Fruit fly (Drosophila melanogaster) whole organism, embryonic: ENCODE data around the gene IFT54.

ENCODE experiments used
- CG10462 ChIP-seq: fragments of 200-800 bp; sonication (Bioruptor generic); optimal IDR thresholded peaks from 2 replicates; lab custom pipeline; 2016; ENCODE audit warnings: missing biosample characterization, missing genetic modification characterization
- CG10654 ChIP-seq: fragments of 200-800 bp; sonication (Bioruptor generic); optimal IDR thresholded peaks from 2 replicates; lab custom pipeline; 2016; ENCODE audit warnings: missing biosample characterization, missing genetic modification characterization
- CG11398 ChIP-seq: fragments of 200-800 bp; sonication (Bioruptor generic); optimal IDR thresholded peaks from 2 replicates; lab custom pipeline; 2016; ENCODE audit warnings: missing biosample characterization, missing genetic modification characterization
- CG12942 ChIP-seq: fragments of 200-800 bp; sonication (Bioruptor generic); optimal IDR thresholded peaks from 3 replicates; lab custom pipeline; 2016; ENCODE audit warnings: missing biosample characterization, missing genetic modification characterization
- CG15011 ChIP-seq: fragments of 200-800 bp; sonication (Bioruptor generic); optimal IDR thresholded peaks from 3 replicates; lab custom pipeline; 2018; ENCODE audit warnings: missing biosample characterization, mild to moderate bottlenecking, missing genetic modification characterization
- CG1529 ChIP-seq: fragments of 200-800 bp; sonication (Bioruptor generic); optimal IDR thresholded peaks from 3 replicates; lab custom pipeline; 2018; ENCODE audit warnings: missing biosample characterization, missing genetic modification characterization
- CG17802 ChIP-seq: fragments of 200-800 bp; sonication (Bioruptor generic); optimal IDR thresholded peaks from 2 replicates; lab custom pipeline; 2018; ENCODE audit warnings: missing biosample characterization, mild to moderate bottlenecking, missing genetic modification characterization, moderate library complexity
- CG18599 ChIP-seq: fragments of 200-800 bp; sonication (Bioruptor generic); optimal IDR thresholded peaks from 3 replicates; lab custom pipeline; 2017; ENCODE audit warnings: missing biosample characterization, missing genetic modification characterization, mild to moderate bottlenecking, moderate library complexity, missing genetic modification reagents
- CG3838 ChIP-seq: fragments of 200-800 bp; sonication (Bioruptor generic); optimal IDR thresholded peaks from 3 replicates; lab custom pipeline; 2016; ENCODE audit warnings: missing biosample characterization, missing genetic modification characterization
- CG4404 ChIP-seq: fragments of 200-800 bp; sonication (Bioruptor generic); IDR thresholded peaks from 2 replicates; pipeline ENCODE4 v1.3.6; 2022; ENCODE audit warnings: missing biosample characterization, missing genetic modification characterization
- CG6254 ChIP-seq: fragments of 200-800 bp; sonication (Bioruptor generic); optimal IDR thresholded peaks from 3 replicates; lab custom pipeline; 2017; ENCODE audit warnings: mild to moderate bottlenecking, missing biosample characterization, missing genetic modification reagents, missing genetic modification characterization
- CG6854 ChIP-seq: fragments of 200-800 bp; sonication (Bioruptor generic); optimal IDR thresholded peaks from 3 replicates; lab custom pipeline; 2017; ENCODE audit warnings: missing biosample characterization, mild to moderate bottlenecking, missing genetic modification characterization
- CG7271 ChIP-seq: fragments of 200-800 bp; sonication (Bioruptor generic); optimal IDR thresholded peaks from 2 replicates; lab custom pipeline; 2018; ENCODE audit warnings: missing biosample characterization, mild to moderate bottlenecking, missing genetic modification characterization, moderate library complexity
- CG7928 ChIP-seq: fragments of 200-800 bp; sonication (Bioruptor generic); optimal IDR thresholded peaks from 2 replicates; lab custom pipeline; 2017; ENCODE audit warnings: missing biosample characterization, mild to moderate bottlenecking, missing genetic modification characterization
- CG7987 ChIP-seq: fragments of 200-800 bp; sonication (Bioruptor generic); optimal IDR thresholded peaks from 2 replicates; lab custom pipeline; 2018; ENCODE audit warnings: missing biosample characterization, mild to moderate bottlenecking, missing genetic modification characterization, moderate library complexity
- Camta ChIP-seq: fragments of 200-800 bp; sonication (Bioruptor generic); optimal IDR thresholded peaks from 2 replicates; lab custom pipeline; 2016; ENCODE audit warnings: missing biosample characterization, missing genetic modification characterization
- Chrac-16 ChIP-seq: fragments of 200-800 bp; sonication (Bioruptor generic); optimal IDR thresholded peaks from 3 replicates; lab custom pipeline; 2016; ENCODE audit warnings: missing biosample characterization, missing genetic modification characterization
- Dip2 ChIP-seq: fragments of 200-800 bp; sonication (Bioruptor generic); IDR thresholded peaks from 2 replicates; pipeline ENCODE4 v1.3.6; 2022; ENCODE audit warnings: missing biosample characterization, missing genetic modification characterization
- Doc2 ChIP-seq: fragments of 200-800 bp; sonication (Bioruptor generic); IDR thresholded peaks from 2 replicates; pipeline ENCODE4 v1.3.6; 2022; ENCODE audit warnings: missing biosample characterization, missing genetic modification characterization
- E2f2 ChIP-seq: fragments of 200-800 bp; sonication (Bioruptor generic); IDR thresholded peaks from 2 replicates; pipeline ENCODE4 v1.3.6; 2022; ENCODE audit warnings: missing biosample characterization, missing genetic modification characterization
- Fer3 ChIP-seq: fragments of 200-800 bp; sonication (Bioruptor generic); optimal IDR thresholded peaks from 2 replicates; lab custom pipeline; 2018; ENCODE audit warnings: missing biosample characterization, mild to moderate bottlenecking, missing genetic modification characterization, moderate library complexity
- HLHmδ ChIP-seq: fragments of 200-800 bp; sonication (Bioruptor generic); optimal IDR thresholded peaks from 2 replicates; lab custom pipeline; 2018; ENCODE audit warnings: missing biosample characterization, mild to moderate bottlenecking, missing genetic modification characterization, moderate library complexity
- Lim3 ChIP-seq: fragments of 200-800 bp; sonication (Bioruptor generic); IDR thresholded peaks from 2 replicates; pipeline ENCODE4 v1.3.6; 2022; ENCODE audit warnings: missing biosample characterization, missing genetic modification characterization
- Lpt ChIP-seq: fragments of >200 bp; optimal IDR thresholded peaks from 2 replicates; lab custom pipeline; 2018; ENCODE audit warnings: missing biosample characterization, missing genetic modification characterization
- Mad ChIP-seq: fragments of 200-800 bp; sonication (Bioruptor generic); optimal IDR thresholded peaks from 2 replicates; lab custom pipeline; 2016; ENCODE audit warnings: missing biosample characterization, missing genetic modification characterization
- NFAT ChIP-seq: fragments of 200-800 bp; sonication (Bioruptor generic); IDR thresholded peaks from 2 replicates; pipeline ENCODE4 v1.3.6; 2022; ENCODE audit warnings: missing biosample characterization, missing genetic modification characterization
- NK7.1 ChIP-seq: fragments of 200-800 bp; sonication (Bioruptor generic); optimal IDR thresholded peaks from 3 replicates; lab custom pipeline; 2016; ENCODE audit warnings: missing biosample characterization, missing genetic modification characterization
- Scr ChIP-seq: fragments of 200-800 bp; sonication (Bioruptor generic); IDR thresholded peaks from 2 replicates; pipeline ENCODE4 v1.3.6; 2022; ENCODE audit warnings: missing biosample characterization, missing genetic modification characterization; ENCODE audit not compliant: partially characterized antibody
- Sry-β ChIP-seq: fragments of 200-800 bp; sonication (Bioruptor generic); optimal IDR thresholded peaks from 2 replicates; lab custom pipeline; 2018; ENCODE audit warnings: missing biosample characterization, mild to moderate bottlenecking, missing genetic modification characterization, moderate library complexity
- TFAM ChIP-seq: fragments of 200-800 bp; sonication (Bioruptor generic); optimal IDR thresholded peaks from 2 replicates; lab custom pipeline; 2017; ENCODE audit warnings: missing biosample characterization, missing genetic modification characterization, inconsistent platforms
- btn ChIP-seq: fragments of 200-800 bp; sonication (Bioruptor generic); optimal IDR thresholded peaks from 2 replicates; lab custom pipeline; 2016; ENCODE audit warnings: missing biosample characterization, missing genetic modification characterization
- ci ChIP-seq: fragments of 200-800 bp; sonication (Bioruptor generic); IDR thresholded peaks from 3 replicates; pipeline ENCODE4 v1.3.6; 2022; ENCODE audit warnings: missing biosample characterization, missing genetic modification characterization
- crc ChIP-seq: fragments of 200-800 bp; sonication (Bioruptor generic); optimal IDR thresholded peaks from 2 replicates; lab custom pipeline; 2016; ENCODE audit warnings: missing biosample characterization, missing genetic modification characterization
- da ChIP-seq: fragments of 200-800 bp; sonication (Bioruptor generic); optimal IDR thresholded peaks from 2 replicates; lab custom pipeline; 2016; ENCODE audit warnings: missing biosample characterization, missing genetic modification characterization
- danr ChIP-seq: fragments of 200-800 bp; sonication (Bioruptor generic); IDR thresholded peaks from 2 replicates; pipeline ENCODE4 v1.3.6; 2022; ENCODE audit warnings: missing biosample characterization, missing genetic modification characterization
- dati ChIP-seq: fragments of 200-800 bp; sonication (Bioruptor generic); IDR thresholded peaks from 2 replicates; pipeline ENCODE4 v1.3.6; 2022; ENCODE audit warnings: missing biosample characterization, missing genetic modification characterization
- emc ChIP-seq: fragments of 200-800 bp; sonication (Bioruptor generic); optimal IDR thresholded peaks from 2 replicates; lab custom pipeline; 2016; ENCODE audit warnings: missing biosample characterization, missing genetic modification characterization
- esg ChIP-seq: fragments of 200-800 bp; sonication (Bioruptor generic); conservative IDR thresholded peaks from 2 replicates; pipeline ENCODE4 v1.3.6; 2022; ENCODE audit warnings: missing biosample characterization, missing genetic modification characterization
- fd102C ChIP-seq: fragments of 200-800 bp; sonication (Bioruptor generic); optimal IDR thresholded peaks from 2 replicates; lab custom pipeline; 2018; ENCODE audit warnings: missing biosample characterization, mild to moderate bottlenecking, missing genetic modification characterization, moderate library complexity
- fru ChIP-seq: fragments of >200 bp; optimal IDR thresholded peaks from 2 replicates; lab custom pipeline; 2017
- gfzf ChIP-seq: fragments of 200-800 bp; sonication (Bioruptor generic); optimal IDR thresholded peaks from 2 replicates; lab custom pipeline; 2016; ENCODE audit warnings: missing biosample characterization, mild to moderate bottlenecking, missing genetic modification characterization, moderate library complexity
- kah ChIP-seq: fragments of 200-800 bp; sonication (Bioruptor generic); optimal IDR thresholded peaks from 2 replicates; lab custom pipeline; 2018; ENCODE audit warnings: missing biosample characterization, mild to moderate bottlenecking, missing genetic modification characterization
- mam ChIP-seq: fragments of 200-800 bp; sonication (Bioruptor generic); optimal IDR thresholded peaks from 3 replicates; lab custom pipeline; 2016; ENCODE audit warnings: missing biosample characterization, missing genetic modification characterization
- mirr ChIP-seq: fragments of 200-800 bp; sonication (Bioruptor generic); optimal IDR thresholded peaks from 3 replicates; lab custom pipeline; 2018; ENCODE audit warnings: missing biosample characterization, mild to moderate bottlenecking, missing genetic modification characterization
- mld ChIP-seq: fragments of 200-800 bp; sonication (Bioruptor generic); IDR thresholded peaks from 3 replicates; pipeline ENCODE4 v1.3.6; 2022; ENCODE audit warnings: missing biosample characterization, missing genetic modification characterization; ENCODE audit not compliant: partially characterized antibody
- psq ChIP-seq: fragments of 200-800 bp; sonication (Bioruptor generic); optimal IDR thresholded peaks from 2 replicates; lab custom pipeline; 2017; ENCODE audit warnings: missing biosample characterization, missing genetic modification characterization
- salm ChIP-seq: fragments of 200-800 bp; sonication (Bioruptor generic); optimal IDR thresholded peaks from 2 replicates; lab custom pipeline; 2018; ENCODE audit warnings: missing biosample characterization, mild to moderate bottlenecking, missing genetic modification characterization
- stwl ChIP-seq: fragments of 200-800 bp; sonication (Bioruptor generic); optimal IDR thresholded peaks from 3 replicates; lab custom pipeline; 2018; ENCODE audit warnings: missing biosample characterization, mild to moderate bottlenecking, missing genetic modification characterization, moderate library complexity
- usp ChIP-seq: fragments of >200 bp; optimal IDR thresholded peaks from 2 replicates; lab custom pipeline; 2017; ENCODE audit warnings: missing biosample characterization, missing genetic modification characterization
- vfl ChIP-seq: fragments of 200-800 bp; sonication (Bioruptor generic); optimal IDR thresholded peaks from 2 replicates; lab custom pipeline; 2016; ENCODE audit warnings: missing biosample characterization, missing genetic modification characterization

Gene IFT54

DNA sequence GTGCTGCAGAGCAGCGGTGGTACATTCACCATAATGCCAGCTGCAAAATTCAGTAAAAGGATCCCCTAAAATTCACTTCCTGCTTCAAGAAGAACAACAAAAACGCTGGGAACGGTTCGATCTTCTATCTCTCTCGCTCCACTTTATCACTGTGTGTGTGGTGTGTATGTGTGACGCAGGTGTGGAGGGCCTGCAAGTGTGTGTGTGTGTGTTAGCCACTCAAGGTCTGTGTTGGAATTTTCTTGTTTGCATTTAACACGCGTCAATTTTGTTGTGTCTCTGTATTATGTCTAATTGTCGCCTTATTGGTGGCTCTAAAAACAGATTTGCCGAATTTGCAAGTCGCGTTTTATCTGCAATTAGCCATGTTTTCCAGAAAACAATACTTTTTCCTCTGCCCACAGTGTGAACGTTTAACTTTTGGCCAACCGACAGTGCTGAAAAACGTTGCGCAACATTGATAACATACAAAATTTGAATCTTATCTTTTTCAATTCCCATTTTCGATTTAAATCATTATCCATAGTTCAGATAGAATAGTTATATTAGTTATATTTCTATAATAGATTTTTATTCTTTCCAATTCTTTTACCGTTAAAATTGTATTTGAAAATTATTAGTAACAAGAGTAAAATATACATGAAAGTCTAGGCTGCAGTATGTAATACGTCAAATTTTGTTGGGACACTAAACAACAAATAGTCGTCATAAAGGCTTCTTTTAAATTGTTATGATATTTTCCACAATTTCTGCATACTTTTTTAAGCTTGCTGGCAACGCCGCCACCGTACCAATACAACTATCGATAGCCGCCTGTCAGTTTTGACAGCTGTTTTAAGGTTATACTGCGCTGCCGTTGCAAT is 24.3 kb downstream of the IFT54 start, which contains the start of the genes Afti and ATPsynE (continued):
- TF ChIP-seq CG17802 (tag; lab: Kevin White, UChicago) (peak; percentile 13), gfzf (GFP tag; lab: Kevin White, UChicago) (peak; percentile 53), CG18599 (GFP tag; lab: Kevin White, UChicago) (no peak), vfl (GFP tag; lab: Kevin White, UChicago) (peak; percentile 53), Chrac-16 (peak; percentile 69), da (GFP tag; lab: Kevin White, UChicago) (no peak), esg (GFP tag; lab: Robert Waterston, UW) (0 out of 2 replicates have a peak, but pooled peaks have one; percentile 12), CG11398 (no peak), Doc2 (GFP tag; lab: Robert Waterston, UW) (no peak), Sry-β (no peak), mam (peak; percentile 75), TFAM (no peak), CG10462 (GFP tag; lab: Kevin White, UChicago) (peak; percentile 33), fd102C (no peak), Dip2 (GFP tag; lab: Robert Waterston, UW) (no peak), mirr (GFP tag; lab: Kevin White, UChicago) (peak; percentile 46), kah (no peak), Camta (GFP tag; lab: Kevin White, UChicago) (no peak), CG15011 (GFP tag; lab: Kevin White, UChicago) (no peak), CG7987 (peak; percentile 40), CG1529 (no peak), crc (GFP tag; lab: Kevin White, UChicago) (peak; percentile 6), ci (GFP tag; lab: Robert Waterston, UW) (peak; percentile 76), CG7928 (GFP tag; lab: Kevin White, UChicago) (peak; percentile 17), usp (GFP tag; lab: Kevin White, UChicago) (no peak), fru (lab: Kevin White, UChicago) (no peak), Lpt (GFP tag; lab: Kevin White, UChicago) (no peak), CG12942 (peak; percentile 65), NFAT (GFP tag; lab: Robert Waterston, UW) (peak; percentile 65), CG4404 (GFP tag; lab: Robert Waterston, UW) (peak; percentile 55), salm (tag; lab: Kevin White, UChicago) (no peak), CG3838 (GFP tag; lab: Kevin White, UChicago) (no peak), E2f2 (GFP tag; lab: Robert Waterston, UW) (peak; percentile 68), emc (GFP tag; lab: Kevin White, UChicago) (peak; percentile 2), stwl (tag; lab: Kevin White, UChicago) (peak; percentile 79), CG7271 (tag; lab: Kevin White, UChicago) (no peak), CG6854 (GFP tag; lab: Kevin White, UChicago) (no peak), Fer3 (tag; lab: Kevin White, UChicago) (peak; percentile 65), CG6254 (GFP tag; lab: Kevin White, UChicago) (peak; percentile 39), btn (GFP tag; lab: Kevin White, UChicago) (no peak), CG10654 (GFP tag; lab: Kevin White, UChicago) (peak; percentile 48), HLHmδ (GFP tag; lab: Kevin White, UChicago) (no peak), psq (GFP tag; lab: Kevin White, UChicago) (peak; percentile 20), Scr (GFP tag; lab: Robert Waterston, UW) (peak; percentile 69), mld (GFP tag; lab: Robert Waterston, UW) (no peak), Lim3 (GFP tag; lab: Robert Waterston, UW) (no peak), danr (GFP tag; lab: Robert Waterston, UW) (0 out of 2 replicates have a peak, but pooled peaks have one; percentile 32), dati (GFP tag; lab: Robert Waterston, UW) (no peak), Mad (GFP tag; lab: Kevin White, UChicago) (peak; percentile 58), NK7.1 (no peak)
